Fruit fly (Drosophila melanogaster) whole organism, embryonic: Measurements from ENCODE around the gene path.

Source experiments
- ATbp ChIP-seq: fragments of 200-800 bp; sonication (Bioruptor generic); optimal IDR thresholded peaks from 2 replicates; lab custom pipeline; 2017; ENCODE audit warnings: missing biosample characterization, mild to moderate bottlenecking, missing genetic modification characterization, missing genetic modification reagents
- Atf6 ChIP-seq: fragments of 200-800 bp; sonication (Bioruptor generic); IDR thresholded peaks from 2 replicates; pipeline ENCODE4 v1.3.6; 2022; ENCODE audit warnings: missing biosample characterization, missing genetic modification characterization
- Blimp-1 ChIP-seq: fragments of 200-800 bp; sonication (Bioruptor generic); optimal IDR thresholded peaks from 3 replicates; lab custom pipeline; 2018; ENCODE audit warnings: missing biosample characterization, missing genetic modification characterization, mild to moderate bottlenecking, moderate library complexity, missing genetic modification reagents
- C15 ChIP-seq: fragments of 200-800 bp; sonication (Bioruptor generic); IDR thresholded peaks from 3 replicates; pipeline ENCODE4 v1.3.6; 2022; ENCODE audit warnings: missing biosample characterization, missing genetic modification characterization
- CG10321 ChIP-seq: fragments of 200-800 bp; sonication (Bioruptor generic); IDR thresholded peaks from 2 replicates; pipeline ENCODE4 v1.3.6; 2022; ENCODE audit warnings: missing biosample characterization, missing genetic modification characterization
- CG10654 ChIP-seq: fragments of 200-800 bp; sonication (Bioruptor generic); optimal IDR thresholded peaks from 2 replicates; lab custom pipeline; 2016; ENCODE audit warnings: missing biosample characterization, missing genetic modification characterization
- CG11247 ChIP-seq: fragments of 200-800 bp; sonication (Bioruptor generic); IDR thresholded peaks from 2 replicates; pipeline ENCODE4 v1.3.6; 2022; ENCODE audit warnings: missing biosample characterization, missing genetic modification characterization
- CG11695 ChIP-seq: fragments of 200-800 bp; sonication (Bioruptor generic); IDR thresholded peaks from 3 replicates; pipeline ENCODE4 v1.3.6; 2022; ENCODE audit warnings: missing biosample characterization, missing genetic modification characterization
- CG12744 ChIP-seq: fragments of 200-800 bp; sonication (Bioruptor generic); optimal IDR thresholded peaks from 2 replicates; lab custom pipeline; 2016; ENCODE audit warnings: missing biosample characterization, missing genetic modification characterization
- CG15011 ChIP-seq: fragments of 200-800 bp; sonication (Bioruptor generic); optimal IDR thresholded peaks from 3 replicates; lab custom pipeline; 2018; ENCODE audit warnings: missing biosample characterization, mild to moderate bottlenecking, missing genetic modification characterization
- CG16779 ChIP-seq: fragments of 200-800 bp; sonication (Bioruptor generic); IDR thresholded peaks from 2 replicates; pipeline ENCODE4 v1.3.6; 2022; ENCODE audit warnings: missing biosample characterization, missing genetic modification characterization
- CG17829 ChIP-seq: fragments of 200-800 bp; optimal IDR thresholded peaks from 2 replicates; lab custom pipeline; 2019; ENCODE audit warnings: missing biosample characterization, mild to moderate bottlenecking, missing genetic modification characterization, moderate library complexity
- CG18764 ChIP-seq: fragments of 200-800 bp; sonication (Bioruptor generic); optimal IDR thresholded peaks from 3 replicates; lab custom pipeline; 2016; ENCODE audit warnings: missing biosample characterization, missing genetic modification characterization
- CG30020 ChIP-seq: fragments of 200-800 bp; optimal IDR thresholded peaks from 2 replicates; lab custom pipeline; 2019; ENCODE audit warnings: missing biosample characterization, mild to moderate bottlenecking, missing genetic modification characterization, moderate library complexity
- CG31365 ChIP-seq: fragments of 200-800 bp; sonication (Bioruptor generic); optimal IDR thresholded peaks from 2 replicates; lab custom pipeline; 2018; ENCODE audit warnings: missing biosample characterization, mild to moderate bottlenecking, missing genetic modification characterization
- CG6683 ChIP-seq: fragments of 200-800 bp; sonication (Bioruptor generic); optimal IDR thresholded peaks from 2 replicates; lab custom pipeline; 2017; ENCODE audit warnings: missing biosample characterization, mild to moderate bottlenecking, missing genetic modification characterization, missing genetic modification reagents
- CG6791 ChIP-seq: fragments of 200-800 bp; sonication (Bioruptor generic); IDR thresholded peaks from 3 replicates; pipeline ENCODE4 v1.3.6; 2022; ENCODE audit warnings: missing biosample characterization, missing genetic modification characterization; ENCODE audit not compliant: partially characterized antibody
- CG7928 ChIP-seq: fragments of 200-800 bp; sonication (Bioruptor generic); optimal IDR thresholded peaks from 2 replicates; lab custom pipeline; 2017; ENCODE audit warnings: missing biosample characterization, mild to moderate bottlenecking, missing genetic modification characterization
- CoRest ChIP-seq: fragments of 200-800 bp; sonication (Bioruptor generic); optimal IDR thresholded peaks from 3 replicates; lab custom pipeline; 2018; ENCODE audit warnings: missing biosample characterization, mild to moderate bottlenecking, missing genetic modification characterization, moderate library complexity
- Drgx ChIP-seq: fragments of 200-800 bp; sonication (Bioruptor generic); IDR thresholded peaks from 2 replicates; pipeline ENCODE4 v1.3.6; 2022; ENCODE audit warnings: missing biosample characterization, missing genetic modification characterization
- Ets97D ChIP-seq: fragments of 200-800 bp; sonication (Bioruptor generic); optimal IDR thresholded peaks from 3 replicates; lab custom pipeline; 2016; ENCODE audit warnings: missing biosample characterization, missing genetic modification characterization
- Fer1 ChIP-seq: fragments of 200-800 bp; sonication (Bioruptor generic); optimal IDR thresholded peaks from 2 replicates; lab custom pipeline; 2017; ENCODE audit warnings: missing biosample characterization, mild to moderate bottlenecking, missing genetic modification characterization
- H2.0 ChIP-seq: fragments of 200-800 bp; sonication (Bioruptor generic); IDR thresholded peaks from 2 replicates; pipeline ENCODE4 v1.3.6; 2022; ENCODE audit warnings: missing biosample characterization, missing genetic modification characterization
- MBD-R2 ChIP-seq: fragments of 200-800 bp; sonication (Bioruptor generic); IDR thresholded peaks from 2 replicates; pipeline ENCODE4 v1.3.6; 2022; ENCODE audit warnings: missing biosample characterization, missing genetic modification characterization
- ab ChIP-seq: fragments of 200-800 bp; sonication (Bioruptor generic); optimal IDR thresholded peaks from 2 replicates; lab custom pipeline; 2016; ENCODE audit warnings: missing biosample characterization, missing genetic modification characterization
- bowl ChIP-seq: fragments of 200-800 bp; sonication (Bioruptor generic); IDR thresholded peaks from 2 replicates; pipeline ENCODE4 v1.3.6; 2022; ENCODE audit warnings: missing biosample characterization, missing genetic modification characterization
- cg ChIP-seq: fragments of 200-800 bp; sonication (Bioruptor generic); optimal IDR thresholded peaks from 3 replicates; lab custom pipeline; 2019; ENCODE audit warnings: missing biosample characterization, mild to moderate bottlenecking, missing genetic modification characterization, moderate library complexity
- chn ChIP-seq: fragments of 200-800 bp; sonication (Bioruptor generic); optimal IDR thresholded peaks from 2 replicates; lab custom pipeline; 2016; ENCODE audit warnings: missing biosample characterization, missing genetic modification characterization
- crol ChIP-seq: fragments of 200-800 bp; sonication (Bioruptor generic); IDR thresholded peaks from 2 replicates; pipeline ENCODE4 v1.3.6; 2022; ENCODE audit warnings: missing biosample characterization, missing genetic modification characterization
- da ChIP-seq: fragments of 200-800 bp; sonication (Bioruptor generic); optimal IDR thresholded peaks from 2 replicates; lab custom pipeline; 2016; ENCODE audit warnings: missing biosample characterization, missing genetic modification characterization
- dan ChIP-seq: fragments of 200-800 bp; sonication (Bioruptor generic); IDR thresholded peaks from 2 replicates; pipeline ENCODE4 v1.3.6; 2022; ENCODE audit warnings: missing biosample characterization, missing genetic modification characterization
- dati ChIP-seq: fragments of 200-800 bp; sonication (Bioruptor generic); IDR thresholded peaks from 2 replicates; pipeline ENCODE4 v1.3.6; 2022; ENCODE audit warnings: missing biosample characterization, missing genetic modification characterization
- disco-r ChIP-seq: fragments of 200-800 bp; sonication (Bioruptor generic); optimal IDR thresholded peaks from 2 replicates; lab custom pipeline; 2016; ENCODE audit warnings: missing biosample characterization, missing genetic modification characterization
- dmrt11E ChIP-seq: fragments of 200-800 bp; sonication (Bioruptor generic); optimal IDR thresholded peaks from 3 replicates; lab custom pipeline; 2018; ENCODE audit warnings: missing biosample characterization, mild to moderate bottlenecking, missing genetic modification characterization, moderate library complexity
- esg ChIP-seq: fragments of 200-800 bp; sonication (Bioruptor generic); conservative IDR thresholded peaks from 2 replicates; pipeline ENCODE4 v1.3.6; 2022; ENCODE audit warnings: missing biosample characterization, missing genetic modification characterization
- gce ChIP-seq: fragments of 200-800 bp; sonication (Bioruptor generic); IDR thresholded peaks from 3 replicates; pipeline ENCODE4 v1.3.6; 2022; ENCODE audit warnings: missing biosample characterization, missing genetic modification characterization
- insv ChIP-seq, 2 experiments: fragments of 200-800 bp; sonication (Bioruptor generic); optimal IDR thresholded peaks; 3 replicates each; lab custom pipeline; 2016 to 2018; ENCODE audit warnings: missing biosample characterization in 2 of 2, missing genetic modification characterization in 2 of 2
- kah ChIP-seq: fragments of 200-800 bp; sonication (Bioruptor generic); optimal IDR thresholded peaks from 2 replicates; lab custom pipeline; 2018; ENCODE audit warnings: missing biosample characterization, mild to moderate bottlenecking, missing genetic modification characterization
- lola ChIP-seq, 3 experiments: fragments of >200 bp in 2 of 3; fragments of 200-800 bp in 1 of 3; sonication (Bioruptor generic) in 1 of 3; optimal IDR thresholded peaks; 2 replicates each; lab custom pipeline; 2017 to 2019; ENCODE audit warnings: missing biosample characterization in 3 of 3, missing genetic modification characterization in 3 of 3, mild to moderate bottlenecking in 1 of 3, moderate library complexity in 1 of 3
- nau ChIP-seq: fragments of 200-800 bp; sonication (Bioruptor generic); optimal IDR thresholded peaks from 3 replicates; lab custom pipeline; 2017; ENCODE audit warnings: missing biosample characterization, mild to moderate bottlenecking, missing genetic modification characterization, missing genetic modification reagents
- pnt ChIP-seq: fragments of 200-800 bp; sonication (Bioruptor generic); optimal IDR thresholded peaks from 3 replicates; lab custom pipeline; 2016; ENCODE audit warnings: missing biosample characterization, missing genetic modification characterization
- repo ChIP-seq: fragments of 200-800 bp; sonication (Bioruptor generic); optimal IDR thresholded peaks from 2 replicates; lab custom pipeline; 2016; ENCODE audit warnings: missing biosample characterization, missing genetic modification characterization
- sc ChIP-seq, 3 experiments: fragments of >200 bp in 2 of 3; fragments of 200-800 bp in 1 of 3; sonication (Bioruptor generic) in 1 of 3; optimal IDR thresholded peaks; 2 replicates in 2 of 3; 3 replicates in 1 of 3; lab custom pipeline; 2017; ENCODE audit warnings: mild to moderate bottlenecking in 1 of 3, missing biosample characterization in 1 of 3, missing genetic modification characterization in 1 of 3, missing genetic modification reagents in 1 of 3
- scrt ChIP-seq: fragments of 200-800 bp; sonication (Bioruptor generic); optimal IDR thresholded peaks from 2 replicates; lab custom pipeline; 2018; ENCODE audit warnings: missing biosample characterization, mild to moderate bottlenecking, missing genetic modification characterization, moderate library complexity
- sob ChIP-seq: fragments of 200-800 bp; sonication (Bioruptor generic); IDR thresholded peaks from 2 replicates; pipeline ENCODE4 v1.3.6; 2022; ENCODE audit warnings: missing biosample characterization, missing genetic modification characterization
- stc ChIP-seq: fragments of 200-800 bp; sonication (Bioruptor generic); IDR thresholded peaks from 2 replicates; pipeline ENCODE4 v1.3.6; 2022; ENCODE audit warnings: missing biosample characterization, missing genetic modification characterization
- tio ChIP-seq: fragments of 200-800 bp; sonication (Bioruptor generic); optimal IDR thresholded peaks from 2 replicates; lab custom pipeline; 2017; ENCODE audit warnings: missing biosample characterization, missing genetic modification characterization, inconsistent platforms
- unpg ChIP-seq: fragments of 200-800 bp; sonication (Bioruptor generic); optimal IDR thresholded peaks from 3 replicates; lab custom pipeline; 2018; ENCODE audit warnings: missing biosample characterization, mild to moderate bottlenecking, missing genetic modification characterization, moderate library complexity
- usp ChIP-seq: fragments of >200 bp; optimal IDR thresholded peaks from 2 replicates; lab custom pipeline; 2017; ENCODE audit warnings: missing biosample characterization, missing genetic modification characterization
- zen2 ChIP-seq: fragments of 200-800 bp; sonication (Bioruptor generic); IDR thresholded peaks from 3 replicates; pipeline ENCODE4 v1.3.6; 2022; ENCODE audit warnings: missing biosample characterization, missing genetic modification characterization; ENCODE audit not compliant: partially characterized antibody

The path gene

DNA sequence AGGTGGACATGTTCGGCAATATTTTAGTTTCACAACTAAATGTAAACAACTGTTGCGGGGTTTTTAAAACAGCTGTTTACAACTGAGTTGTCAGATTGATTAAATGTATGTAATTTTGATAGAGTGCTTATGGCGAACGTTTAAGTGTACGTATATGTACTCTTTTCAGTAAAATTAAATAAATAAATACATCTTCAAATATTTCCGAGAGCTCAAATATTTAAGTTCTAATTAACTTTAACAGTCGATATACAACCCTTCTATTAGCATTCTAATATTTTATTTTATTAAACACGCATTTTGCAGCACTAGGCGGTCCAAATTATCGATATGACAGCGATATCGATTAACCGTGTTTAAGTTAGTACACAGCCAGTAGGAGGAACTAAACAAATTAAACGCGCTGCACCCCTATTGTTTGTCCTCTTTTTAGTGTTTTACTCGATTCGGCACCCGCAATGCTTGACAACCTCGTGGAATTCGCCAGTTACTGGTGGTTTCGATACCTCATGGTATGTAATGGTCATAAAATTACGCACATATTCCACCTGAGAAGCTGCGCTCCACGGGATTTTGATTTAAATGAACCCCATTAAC, 53.5 kb downstream of the path start, which contains the start of the genes CG3448 and ghi (continued):
- TF ChIP-seq CG31365 (tag; lab: Kevin White, UChicago) (no peak), CG16779 (GFP tag; lab: Robert Waterston, UW) (no peak), Drgx (peak; percentile 42), ab (GFP tag; lab: Kevin White, UChicago) (no peak), H2.0 (no peak), CG30020 (tag; lab: Kevin White, UChicago) (peak; percentile 41), Fer1 (GFP tag; lab: Kevin White, UChicago) (peak; percentile 82), Atf6 (no peak), dmrt11E (peak; percentile 11), unpg (GFP tag; lab: Kevin White, UChicago) (peak; percentile 62), CG11247 (peak; percentile 63; the same call in 1 of the 2 replicates), da (GFP tag; lab: Kevin White, UChicago) (no peak), chn (peak; percentile 24), CG18764 (GFP tag; lab: Kevin White, UChicago) (peak; percentile 61), tio (GFP tag; lab: Kevin White, UChicago) (no peak), repo (GFP tag; lab: Kevin White, UChicago) (no peak), Ets97D (GFP tag; lab: Kevin White, UChicago) (peak; percentile 63), MBD-R2 (GFP tag; lab: Robert Waterston, UW) (peak; percentile 69; the same call in 1 of the 2 replicates), scrt (GFP tag; lab: Kevin White, UChicago) (peak; percentile 91), C15 (no peak), disco-r (GFP tag; lab: Kevin White, UChicago) (no peak), crol (no peak), CG6683 (GFP tag; lab: Kevin White, UChicago) (peak; percentile 37), nau (GFP tag; lab: Kevin White, UChicago) (no peak), sc (optimal IDR thresholded peaks at IDR 0.05; lab: Kevin White, UChicago) (no peak), sc (GFP tag; optimal IDR thresholded peaks at IDR 0.05; lab: Kevin White, UChicago) (no peak), cg (GFP tag; lab: Kevin White, UChicago) (no peak), CG17829 (tag; lab: Kevin White, UChicago) (peak; percentile 61), stc (peak; percentile 58), CG15011 (peak; percentile 51), Blimp-1 (GFP tag; lab: Kevin White, UChicago) (peak; percentile 65), dan (GFP tag; lab: Robert Waterston, UW) (no peak), gce (no peak), CG11695 (GFP tag; lab: Robert Waterston, UW) (peak; percentile 10; the same call in 1 of the 3 replicates), CG10321 (GFP tag; lab: Robert Waterston, UW) (no peak), ATbp (GFP tag; lab: Kevin White, UChicago) (no peak), sob (peak; percentile 83), kah (GFP tag; lab: Kevin White, UChicago) (peak; percentile 32), CoRest (tag; lab: Kevin White, UChicago) (peak; percentile 54), CG6791 (GFP tag; lab: Robert Waterston, UW) (peak; percentile 75; the same call in 2 of the 3 replicates), bowl (GFP tag; lab: Robert Waterston, UW) (no peak), CG10654 (GFP tag; lab: Kevin White, UChicago) (peak; percentile 62), CG12744 (GFP tag; lab: Kevin White, UChicago) (peak; percentile 23), zen2 (GFP tag; lab: Robert Waterston, UW) (no peak; the same call in 2 of the 3 replicates), usp (GFP tag; lab: Kevin White, UChicago) (no peak), esg (GFP tag; lab: Robert Waterston, UW) (no peak), dati (GFP tag; lab: Robert Waterston, UW) (no peak), lola (GFP tag; optimal IDR thresholded peaks at IDR 0.05; lab: Kevin White, UChicago) (peak in 1 of 3 experiments; percentile 15), pnt (GFP tag; lab: Kevin White, UChicago) (peak; percentile 29), insv (GFP tag; optimal IDR thresholded peaks at IDR 0.05; lab: Kevin White, UChicago) (peak in 1 of 2 experiments; percentile 28), CG7928 (GFP tag; lab: Kevin White, UChicago) (no peak)
